Fruit fly (Drosophila melanogaster) whole organism, embryonic: ENCODE results near the gene CG17819.

Experiments
- Antp ChIP-seq: fragments of 200-800 bp; sonication (Bioruptor generic); optimal IDR thresholded peaks from 3 replicates; lab custom pipeline; 2016; ENCODE audit warnings: missing biosample characterization, missing genetic modification characterization
- BEAF-32 ChIP-seq: fragments of 200-800 bp; sonication (Bioruptor generic); optimal IDR thresholded peaks from 3 replicates; lab custom pipeline; 2017; ENCODE audit warnings: missing biosample characterization, missing genetic modification characterization, mild to moderate bottlenecking, moderate library complexity, missing genetic modification reagents
- CG10321 ChIP-seq: fragments of 200-800 bp; sonication (Bioruptor generic); IDR thresholded peaks from 2 replicates; pipeline ENCODE4 v1.3.6; 2022; ENCODE audit warnings: missing biosample characterization, missing genetic modification characterization
- CG11504 ChIP-seq: fragments of 200-800 bp; sonication (Bioruptor generic); optimal IDR thresholded peaks from 3 replicates; lab custom pipeline; 2019; ENCODE audit warnings: missing biosample characterization, mild to moderate bottlenecking, missing genetic modification characterization, moderate library complexity
- CG12155 ChIP-seq: fragments of 200-800 bp; sonication (Bioruptor generic); optimal IDR thresholded peaks from 3 replicates; lab custom pipeline; 2016; ENCODE audit warnings: missing biosample characterization, missing genetic modification characterization
- CG12744 ChIP-seq: fragments of 200-800 bp; sonication (Bioruptor generic); optimal IDR thresholded peaks from 2 replicates; lab custom pipeline; 2016; ENCODE audit warnings: missing biosample characterization, missing genetic modification characterization
- CG14441 ChIP-seq: fragments of 200-800 bp; sonication (Bioruptor generic); IDR thresholded peaks from 2 replicates; pipeline ENCODE4 v1.3.6; 2022; ENCODE audit warnings: missing biosample characterization, missing genetic modification characterization
- CG14710 ChIP-seq: fragments of 200-800 bp; sonication (Bioruptor generic); optimal IDR thresholded peaks from 3 replicates; lab custom pipeline; 2019; ENCODE audit warnings: missing biosample characterization, mild to moderate bottlenecking, missing genetic modification characterization, moderate library complexity
- CG1603 ChIP-seq: fragments of 200-800 bp; sonication (Bioruptor generic); optimal IDR thresholded peaks from 2 replicates; lab custom pipeline; 2019; ENCODE audit warnings: missing biosample characterization, mild to moderate bottlenecking, missing genetic modification characterization, moderate library complexity
- CG2116 ChIP-seq: fragments of 200-800 bp; sonication (Bioruptor generic); optimal IDR thresholded peaks from 3 replicates; lab custom pipeline; 2018; ENCODE audit warnings: missing biosample characterization, mild to moderate bottlenecking, missing genetic modification characterization
- CG2678 ChIP-seq: fragments of 200-800 bp; sonication (Bioruptor generic); optimal IDR thresholded peaks from 3 replicates; lab custom pipeline; 2019; ENCODE audit warnings: missing biosample characterization, mild to moderate bottlenecking, missing genetic modification characterization, moderate library complexity
- CG30403 ChIP-seq: fragments of 200-800 bp; sonication (Bioruptor generic); optimal IDR thresholded peaks from 3 replicates; lab custom pipeline; 2016; ENCODE audit warnings: missing biosample characterization, missing genetic modification characterization
- CG6175 ChIP-seq: fragments of 200-800 bp; sonication (Bioruptor generic); IDR thresholded peaks from 3 replicates; pipeline ENCODE4 v1.3.6; 2022; ENCODE audit warnings: missing biosample characterization, missing genetic modification characterization
- CG6791 ChIP-seq: fragments of 200-800 bp; sonication (Bioruptor generic); IDR thresholded peaks from 3 replicates; pipeline ENCODE4 v1.3.6; 2022; ENCODE audit warnings: missing biosample characterization, missing genetic modification characterization; ENCODE audit not compliant: partially characterized antibody
- CG7745 ChIP-seq: fragments of 200-800 bp; sonication (Bioruptor generic); optimal IDR thresholded peaks from 2 replicates; lab custom pipeline; 2018; ENCODE audit warnings: missing biosample characterization, mild to moderate bottlenecking, missing genetic modification characterization, moderate library complexity
- CG7786 ChIP-seq: fragments of 200-800 bp; sonication (Bioruptor generic); optimal IDR thresholded peaks from 2 replicates; lab custom pipeline; 2016; ENCODE audit warnings: missing biosample characterization, missing genetic modification characterization
- CG7839 ChIP-seq: fragments of 200-800 bp; sonication (Bioruptor generic); optimal IDR thresholded peaks from 3 replicates; lab custom pipeline; 2018; ENCODE audit warnings: missing biosample characterization, mild to moderate bottlenecking, missing genetic modification characterization, moderate library complexity
- CG9727 ChIP-seq: fragments of 200-800 bp; sonication (Bioruptor generic); optimal IDR thresholded peaks from 3 replicates; lab custom pipeline; 2017; ENCODE audit warnings: missing biosample characterization, mild to moderate bottlenecking, missing genetic modification characterization
- CG9797 ChIP-seq: fragments of 200-800 bp; sonication (Bioruptor generic); optimal IDR thresholded peaks from 3 replicates; lab custom pipeline; 2018; ENCODE audit warnings: missing biosample characterization, mild to moderate bottlenecking, missing genetic modification characterization
- CHES-1-like ChIP-seq: fragments of 200-800 bp; sonication (Bioruptor generic); optimal IDR thresholded peaks from 2 replicates; lab custom pipeline; 2016; ENCODE audit warnings: missing biosample characterization, missing genetic modification characterization
- HLH3B ChIP-seq: fragments of 200-800 bp; sonication (Bioruptor generic); IDR thresholded peaks from 2 replicates; pipeline ENCODE4 v1.3.6; 2022; ENCODE audit warnings: missing biosample characterization, missing genetic modification characterization
- HLH54F ChIP-seq: fragments of 200-800 bp; sonication (Bioruptor generic); optimal IDR thresholded peaks from 3 replicates; lab custom pipeline; 2016; ENCODE audit warnings: missing biosample characterization, missing genetic modification characterization
- Med ChIP-seq: fragments of 200-800 bp; sonication (Bioruptor generic); peaks from one replicate; lab custom pipeline; 2016; ENCODE audit warnings: missing biosample characterization, missing genetic modification characterization, mild to moderate bottlenecking, inconsistent platforms, moderate library complexity
- Meics ChIP-seq: fragments of 200-800 bp; sonication (Bioruptor generic); optimal IDR thresholded peaks from 2 replicates; lab custom pipeline; 2017; ENCODE audit warnings: missing biosample characterization, mild to moderate bottlenecking, missing genetic modification characterization
- NfI ChIP-seq: fragments of 200-800 bp; sonication (Bioruptor generic); optimal IDR thresholded peaks from 3 replicates; lab custom pipeline; 2018; ENCODE audit warnings: missing biosample characterization, mild to moderate bottlenecking, missing genetic modification characterization, moderate library complexity
- Oli ChIP-seq: fragments of 200-800 bp; sonication (Bioruptor generic); optimal IDR thresholded peaks from 2 replicates; lab custom pipeline; 2018; ENCODE audit warnings: missing biosample characterization, mild to moderate bottlenecking, missing genetic modification characterization, moderate library complexity
- Rx ChIP-seq: fragments of 200-800 bp; sonication (Bioruptor generic); IDR thresholded peaks from 2 replicates; pipeline ENCODE4 v1.3.6; 2022; ENCODE audit warnings: missing biosample characterization, missing genetic modification characterization
- Sox100B ChIP-seq: fragments of 200-800 bp; sonication (Bioruptor generic); optimal IDR thresholded peaks from 3 replicates; lab custom pipeline; 2018; ENCODE audit warnings: missing biosample characterization, mild to moderate bottlenecking, missing genetic modification characterization
- Taf1 ChIP-seq: fragments of 200-800 bp; sonication (Bioruptor generic); IDR thresholded peaks from 2 replicates; pipeline ENCODE4 v1.3.6; 2022; ENCODE audit warnings: missing biosample characterization, missing genetic modification characterization
- Trl ChIP-seq, 3 experiments: fragments of >200 bp in 2 of 3; fragments of 200-800 bp in 1 of 3; sonication (Bioruptor generic) in 1 of 3; optimal IDR thresholded peaks; 2 replicates in 1 of 3; 3 replicates in 2 of 3; lab custom pipeline; 2016 to 2017; ENCODE audit warnings: missing biosample characterization in 1 of 3, missing genetic modification characterization in 1 of 3
- YL-1 ChIP-seq: fragments of 200-800 bp; sonication (Bioruptor generic); optimal IDR thresholded peaks from 3 replicates; lab custom pipeline; 2017; ENCODE audit warnings: missing biosample characterization, mild to moderate bottlenecking, missing genetic modification characterization
- ara ChIP-seq: fragments of 200-800 bp; sonication (Bioruptor generic); IDR thresholded peaks from 2 replicates; pipeline ENCODE4 v1.3.6; 2022; ENCODE audit warnings: missing biosample characterization, missing genetic modification characterization
- az2 ChIP-seq: fragments of 200-800 bp; sonication (Bioruptor generic); optimal IDR thresholded peaks from 3 replicates; lab custom pipeline; 2016; ENCODE audit warnings: missing biosample characterization, missing genetic modification characterization
- cg ChIP-seq: fragments of 200-800 bp; sonication (Bioruptor generic); optimal IDR thresholded peaks from 3 replicates; lab custom pipeline; 2019; ENCODE audit warnings: missing biosample characterization, mild to moderate bottlenecking, missing genetic modification characterization, moderate library complexity
- ci ChIP-seq: fragments of 200-800 bp; sonication (Bioruptor generic); IDR thresholded peaks from 3 replicates; pipeline ENCODE4 v1.3.6; 2022; ENCODE audit warnings: missing biosample characterization, missing genetic modification characterization
- disco-r ChIP-seq: fragments of 200-800 bp; sonication (Bioruptor generic); optimal IDR thresholded peaks from 2 replicates; lab custom pipeline; 2016; ENCODE audit warnings: missing biosample characterization, missing genetic modification characterization
- dmrt11E ChIP-seq: fragments of 200-800 bp; sonication (Bioruptor generic); optimal IDR thresholded peaks from 3 replicates; lab custom pipeline; 2018; ENCODE audit warnings: missing biosample characterization, mild to moderate bottlenecking, missing genetic modification characterization, moderate library complexity
- fd64A ChIP-seq: fragments of 200-800 bp; sonication (Bioruptor generic); optimal IDR thresholded peaks from 3 replicates; lab custom pipeline; 2018; ENCODE audit warnings: missing biosample characterization, mild to moderate bottlenecking, missing genetic modification characterization
- gem ChIP-seq: fragments of 200-800 bp; sonication (Bioruptor generic); optimal IDR thresholded peaks from 2 replicates; lab custom pipeline; 2019; ENCODE audit warnings: missing biosample characterization, mild to moderate bottlenecking, missing genetic modification characterization, moderate library complexity
- ind ChIP-seq: fragments of 200-800 bp; sonication (Bioruptor generic); optimal IDR thresholded peaks from 3 replicates; lab custom pipeline; 2016; ENCODE audit warnings: missing biosample characterization, missing genetic modification characterization
- insv ChIP-seq, 2 experiments: fragments of 200-800 bp; sonication (Bioruptor generic); optimal IDR thresholded peaks; 3 replicates each; lab custom pipeline; 2016 to 2018; ENCODE audit warnings: missing biosample characterization in 2 of 2, missing genetic modification characterization in 2 of 2
- kay ChIP-seq: fragments of 200-800 bp; sonication (Bioruptor generic); optimal IDR thresholded peaks from 2 replicates; lab custom pipeline; 2016; ENCODE audit warnings: missing biosample characterization, missing genetic modification characterization
- lab ChIP-seq: fragments of 200-800 bp; sonication (Bioruptor generic); optimal IDR thresholded peaks from 3 replicates; lab custom pipeline; 2017; ENCODE audit warnings: missing biosample characterization, missing genetic modification characterization, mild to moderate bottlenecking, moderate library complexity, missing genetic modification reagents
- mam ChIP-seq: fragments of 200-800 bp; sonication (Bioruptor generic); optimal IDR thresholded peaks from 3 replicates; lab custom pipeline; 2016; ENCODE audit warnings: missing biosample characterization, missing genetic modification characterization
- oc ChIP-seq: fragments of 200-800 bp; sonication (Bioruptor generic); optimal IDR thresholded peaks from 2 replicates; lab custom pipeline; 2018; ENCODE audit warnings: missing biosample characterization, mild to moderate bottlenecking, missing genetic modification characterization, moderate library complexity
- schlank ChIP-seq: fragments of 200-800 bp; sonication (Bioruptor generic); optimal IDR thresholded peaks from 2 replicates; lab custom pipeline; 2018; ENCODE audit warnings: missing biosample characterization, mild to moderate bottlenecking, missing genetic modification characterization
- slbo ChIP-seq: fragments of 200-800 bp; sonication (Bioruptor generic); IDR thresholded peaks from 2 replicates; pipeline ENCODE4 v1.3.6; 2022; ENCODE audit warnings: missing biosample characterization, missing genetic modification characterization
- sna ChIP-seq: fragments of 200-800 bp; sonication (Bioruptor generic); IDR thresholded peaks from 2 replicates; pipeline ENCODE4 v1.3.6; 2022; ENCODE audit warnings: missing biosample characterization, missing genetic modification characterization; ENCODE audit not compliant: partially characterized antibody
- zen ChIP-seq: fragments of 200-800 bp; sonication (Bioruptor generic); optimal IDR thresholded peaks from 3 replicates; lab custom pipeline; 2018; ENCODE audit warnings: missing biosample characterization, mild to moderate bottlenecking, missing genetic modification characterization, moderate library complexity

The CG17819 gene

dm6 chr3R:21849988-21850460 is 35.3 kb downstream of the CG17819 start (continued):
- no peak for TF ChIP-seq CG14441 (GFP tag; lab: Robert Waterston, UW)
- peak; percentile 63 for TF ChIP-seq ara
- TF ChIP-seq Rx (GFP tag; lab: Robert Waterston, UW), result 0 out of 2 replicates have a peak, but pooled peaks have one; percentile 3
- TF ChIP-seq Trl (optimal IDR thresholded peaks at IDR 0.05; lab: Kevin White, UChicago), result no peak
- TF ChIP-seq Trl (GFP tag; optimal IDR thresholded peaks at IDR 0.05; lab: Kevin White, UChicago), result peak; percentile 3
- no peak for TF ChIP-seq CG7745
- TF ChIP-seq Sox100B (GFP tag; lab: Kevin White, UChicago), result peak; percentile 22
- peak; percentile 7 for TF ChIP-seq CG30403 (GFP tag; lab: Kevin White, UChicago)
- peak; percentile 73 for TF ChIP-seq Med
- no peak for TF ChIP-seq Taf1 (GFP tag; lab: Robert Waterston, UW)
- peak; percentile 46 for TF ChIP-seq CG12155 (GFP tag; lab: Kevin White, UChicago)
- TF ChIP-seq schlank (tag; lab: Kevin White, UChicago), result no peak
- no peak for TF ChIP-seq CG12744 (GFP tag; lab: Kevin White, UChicago)
- TF ChIP-seq CG1603, result peak; percentile 38
- peak; percentile 45 for TF ChIP-seq CG2678 (tag; lab: Kevin White, UChicago)
- TF ChIP-seq kay (GFP tag; lab: Kevin White, UChicago), result peak; percentile 38
- peak; percentile 49; the same call in 1 of the 3 replicates for TF ChIP-seq CG6175 (GFP tag; lab: Robert Waterston, UW)
- peak; percentile 8 for TF ChIP-seq NfI (GFP tag; lab: Kevin White, UChicago)
- TF ChIP-seq ind (GFP tag; lab: Kevin White, UChicago), result peak; percentile 8
- no peak for TF ChIP-seq CG6791
- TF ChIP-seq CG9797, result no peak
- TF ChIP-seq BEAF-32 (GFP tag; lab: Kevin White, UChicago), result no peak
- no peak for TF ChIP-seq CG10321
- peak; percentile 15; the same call in 1 of the 2 replicates for TF ChIP-seq HLH3B (GFP tag; lab: Robert Waterston, UW)
- peak; percentile 23 for TF ChIP-seq CG9727
- peak; percentile 42 for TF ChIP-seq az2 (GFP tag; lab: Kevin White, UChicago)
- peak; percentile 49 for TF ChIP-seq slbo
- peak; percentile 20 for TF ChIP-seq mam (GFP tag; lab: Kevin White, UChicago)
- TF ChIP-seq cg (GFP tag; lab: Kevin White, UChicago), result peak; percentile 18
- TF ChIP-seq zen (tag; lab: Kevin White, UChicago), result peak; percentile 23
- TF ChIP-seq CG2116, result peak; percentile 10
- TF ChIP-seq disco-r (GFP tag; lab: Kevin White, UChicago), result no peak
- TF ChIP-seq dmrt11E, result peak; percentile 54
- peak; percentile 22 for TF ChIP-seq fd64A (GFP tag; lab: Kevin White, UChicago)
- no peak for TF ChIP-seq Meics (GFP tag; lab: Kevin White, UChicago)
- TF ChIP-seq YL-1 (GFP tag; lab: Kevin White, UChicago), result peak; percentile 1
- TF ChIP-seq insv (GFP tag; optimal IDR thresholded peaks at IDR 0.05; lab: Kevin White, UChicago), result peak in 1 of 2 experiments; percentile 7
- TF ChIP-seq CG7839 (tag; lab: Kevin White, UChicago), result peak; percentile 45
- TF ChIP-seq CHES-1-like (GFP tag; lab: Kevin White, UChicago), result peak; percentile 62
- peak; percentile 38 for TF ChIP-seq lab
- TF ChIP-seq Antp (GFP tag; lab: Kevin White, UChicago), result peak; percentile 57
- peak; percentile 37 for TF ChIP-seq CG11504 (tag; lab: Kevin White, UChicago)
- peak; percentile 31 for TF ChIP-seq CG14710 (tag; lab: Kevin White, UChicago)
- TF ChIP-seq Oli (tag; lab: Kevin White, UChicago), result peak; percentile 51
- peak; percentile 23 for TF ChIP-seq CG7786 (GFP tag; lab: Kevin White, UChicago)
- TF ChIP-seq sna (GFP tag; lab: Robert Waterston, UW), result no peak
- peak; percentile 24 for TF ChIP-seq oc (tag; lab: Kevin White, UChicago)
- peak; percentile 43 for TF ChIP-seq gem
- TF ChIP-seq HLH54F (GFP tag; lab: Kevin White, UChicago), result peak; percentile 37
- peak; percentile 64 for TF ChIP-seq ci (GFP tag; lab: Robert Waterston, UW)
